Fruit fly (Drosophila melanogaster): ENCODE data around the gene Gr93c.

The Gr93c gene

DNA sequence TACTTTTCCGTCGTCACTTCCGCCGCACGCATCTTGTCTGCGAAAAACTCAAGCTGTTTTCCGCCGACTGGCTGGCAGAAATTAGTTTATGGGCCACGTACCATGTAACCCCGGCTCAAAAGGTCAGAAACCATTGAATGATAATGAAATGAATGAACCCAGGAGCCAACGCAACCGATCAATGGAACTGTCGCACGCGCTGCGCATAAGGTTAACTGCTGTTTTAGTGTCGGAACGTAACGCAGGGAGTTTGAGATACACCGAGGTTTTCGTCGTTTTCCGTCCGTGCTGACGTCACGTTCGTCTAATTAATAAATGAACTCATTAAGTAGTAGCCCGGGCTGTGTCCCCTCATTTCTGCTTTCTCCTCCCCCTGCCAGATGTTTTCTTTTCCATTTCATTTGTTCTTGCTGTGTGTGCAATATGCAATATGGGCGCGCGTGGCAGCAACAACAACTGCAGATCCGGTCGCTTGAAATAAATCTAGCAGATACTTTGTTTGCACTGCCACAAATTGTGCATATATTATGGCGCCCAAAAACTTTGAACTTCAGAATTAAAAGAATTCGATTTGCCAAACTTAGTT, 13.3 kb upstream of the Gr93c start (continued):
- TF ChIP-seq usp (GFP tag; optimal IDR thresholded peaks at IDR 0.05) (no peak), zen (tag; optimal IDR thresholded peaks at IDR 0.05) (peak; percentile 11), pros (GFP tag; optimal IDR thresholded peaks at IDR 0.05) (no peak), Camta (GFP tag; optimal IDR thresholded peaks at IDR 0.05) (no peak), CG9215 (GFP tag; IDR thresholded peaks at IDR 0.05) (no peak), CG9876 (GFP tag; optimal IDR thresholded peaks at IDR 0.05) (no peak), Awh (GFP tag; IDR thresholded peaks at IDR 0.05) (peak; percentile 44; the same call in 1 of the 2 replicates), twi (tag; optimal IDR thresholded peaks at IDR 0.05) (peak; percentile 58), Xrp1 (GFP tag; IDR thresholded peaks at IDR 0.05) (0 out of 2 replicates have a peak, but pooled peaks have one; percentile 8)

DNA sequence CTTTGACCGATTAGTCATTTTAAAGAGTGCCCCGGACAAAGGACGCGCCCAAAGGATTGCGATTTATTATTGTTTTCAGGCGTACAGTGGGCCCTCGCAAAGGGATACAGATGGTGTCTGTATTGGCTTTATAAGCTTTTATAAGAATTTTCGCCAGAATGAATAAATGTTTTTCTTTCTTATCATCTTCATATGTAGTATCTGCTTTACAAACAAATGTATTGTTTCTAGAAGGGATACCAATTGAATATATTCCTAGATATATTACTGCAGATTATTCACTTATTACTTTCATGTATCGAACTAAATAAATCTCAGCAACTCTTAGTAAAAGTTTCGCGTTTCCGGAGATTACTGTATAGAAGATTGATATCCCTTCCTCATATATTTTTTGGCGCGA, 12.4 kb upstream of the Gr93c start:
- TF ChIP-seq gt (GFP tag; IDR thresholded peaks at IDR 0.05) (no peak), HLH4C (GFP tag; IDR thresholded peaks at IDR 0.05; ENCODE audit: partially characterized antibody) (no peak), row (GFP tag; IDR thresholded peaks at IDR 0.05) (0 out of 3 replicates have a peak, but pooled peaks have one; percentile 7), Dref (GFP tag; IDR thresholded peaks at IDR 0.05) (no peak), sisA (GFP tag; IDR thresholded peaks at IDR 0.05) (no peak; the same call in 1 of the 2 replicates), sens (GFP tag) (peak; percentile 70), ranshi (GFP tag; IDR thresholded peaks at IDR 0.05) (0 out of 2 replicates have a peak, but pooled peaks have one; percentile 5), CTCF (GFP tag; optimal IDR thresholded peaks at IDR 0.05) (no peak), grau (tag; optimal IDR thresholded peaks at IDR 0.05) (peak; percentile 79), dmrt11E (tag; optimal IDR thresholded peaks at IDR 0.05) (peak; percentile 24), kah (GFP tag; optimal IDR thresholded peaks at IDR 0.05) (no peak), dysf (GFP tag; IDR thresholded peaks at IDR 0.05) (no peak), bcd (GFP tag; optimal IDR thresholded peaks at IDR 0.05) (no peak), Vsx1 (GFP tag; optimal IDR thresholded peaks at IDR 0.05) (no peak), CG10979 (tag; optimal IDR thresholded peaks at IDR 0.05) (peak; percentile 10), lola (GFP tag; optimal IDR thresholded peaks at IDR 0.05) (peak in 1 of 3 experiments; percentile 7), CG15696 (tag; optimal IDR thresholded peaks at IDR 0.05) (peak; percentile 46), gem (tag; optimal IDR thresholded peaks at IDR 0.05) (peak; percentile 1), Usf (GFP tag; optimal IDR thresholded peaks at IDR 0.05) (no peak)

DNA sequence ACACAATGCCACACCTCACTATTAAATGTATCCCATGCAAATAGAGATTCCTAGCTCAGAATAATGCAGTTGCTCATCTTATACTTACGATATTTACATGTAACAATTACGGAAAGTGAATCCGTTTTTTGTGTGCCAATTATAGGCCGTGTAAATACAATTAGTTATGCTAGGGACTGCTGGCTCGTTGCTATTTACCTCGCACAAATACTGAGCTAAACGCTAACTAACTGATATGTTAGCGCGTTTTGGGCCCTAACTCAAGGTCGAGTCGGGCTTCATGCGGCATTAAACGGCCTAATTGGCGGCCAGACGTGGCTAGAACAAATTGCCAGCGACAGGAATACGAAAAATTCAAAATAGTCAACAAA, 11.8 kb upstream of the Gr93c start:
- TF ChIP-seq CG8290 (GFP tag; optimal IDR thresholded peaks at IDR 0.05) (no peak), CG8290 (tag; optimal IDR thresholded peaks at IDR 0.05) (peak in 1 of 2 experiments; percentile 47), HHEX (GFP tag; optimal IDR thresholded peaks at IDR 0.05) (peak; percentile 12), gsb-n (tag; optimal IDR thresholded peaks at IDR 0.05) (no peak), mirr (GFP tag; optimal IDR thresholded peaks at IDR 0.05) (peak; percentile 29), CG3281 (GFP tag; optimal IDR thresholded peaks at IDR 0.05) (peak; percentile 4), Med (GFP tag) (peak; percentile 89), odd (GFP tag; optimal IDR thresholded peaks at IDR 0.05) (peak; percentile 11), CG1233 (GFP tag; optimal IDR thresholded peaks at IDR 0.05) (peak; percentile 23), Sry-β (GFP tag; optimal IDR thresholded peaks at IDR 0.05) (no peak), CG14014 (GFP tag; IDR thresholded peaks at IDR 0.05) (0 out of 2 replicates have a peak, but pooled peaks have one; percentile 26), lola (GFP tag; optimal IDR thresholded peaks at IDR 0.05) (no peak), fd96Cb (tag; optimal IDR thresholded peaks at IDR 0.05) (peak; percentile 13), CG2678 (tag; optimal IDR thresholded peaks at IDR 0.05) (peak; percentile 12), CG13296 (GFP tag; optimal IDR thresholded peaks at IDR 0.05) (peak; percentile 32), pfk (GFP tag; optimal IDR thresholded peaks at IDR 0.05) (no peak), CG2712 (tag; optimal IDR thresholded peaks at IDR 0.05) (no peak), bab2 (GFP tag; optimal IDR thresholded peaks at IDR 0.05) (peak; percentile 14), CG6683 (GFP tag; optimal IDR thresholded peaks at IDR 0.05) (no peak), sug (tag; optimal IDR thresholded peaks at IDR 0.05) (peak; percentile 1), CG10543 (GFP tag; optimal IDR thresholded peaks at IDR 0.05) (peak; percentile 29), CG12659 (GFP tag; optimal IDR thresholded peaks at IDR 0.05) (peak; percentile 5), Meics (GFP tag; optimal IDR thresholded peaks at IDR 0.05) (peak; percentile 5)

All from whole organism, embryonic.